Worm (Caenorhabditis elegans) whole organism, early embryonic: ENCODE measurements around the gene bbln-1.

Experiments
- B0310.2 ChIP-seq: sonication (generic microtip); optimal IDR thresholded peaks from 2 replicates; lab custom pipeline; 2016; ENCODE audit warnings: mild to moderate bottlenecking, missing genetic modification characterization, missing compliant biosample characterization
- F13C5.2 ChIP-seq: sonication (generic microtip); optimal IDR thresholded peaks from 2 replicates; lab custom pipeline; 2017; ENCODE audit warnings: mild to moderate bottlenecking, missing genetic modification characterization, inconsistent platforms, missing compliant biosample characterization
- aly-1 ChIP-seq: sonication (generic microtip); optimal IDR thresholded peaks from 2 replicates; lab custom pipeline; 2016; ENCODE audit warnings: missing genetic modification characterization, missing compliant biosample characterization
- ama-1 ChIP-seq: fragments of 150-350 bp; optimal IDR thresholded peaks from 2 replicates; lab custom pipeline; 2014
- ceh-13 ChIP-seq: fragments of 200-800 bp; sonication (Bioruptor generic); optimal IDR thresholded peaks from 2 replicates; lab custom pipeline; 2018; ENCODE audit warnings: mild to moderate bottlenecking, missing genetic modification characterization, missing compliant biosample characterization
- ceh-36 ChIP-seq: sonication (generic microtip); optimal IDR thresholded peaks from 2 replicates; lab custom pipeline; 2016; ENCODE audit warnings: missing genetic modification characterization, inconsistent platforms, missing compliant biosample characterization
- ets-7 ChIP-seq: sonication (generic microtip); optimal IDR thresholded peaks from 2 replicates; lab custom pipeline; 2016; ENCODE audit warnings: missing genotype, missing genetic modification characterization, missing compliant biosample characterization
- flt-1 ChIP-seq: fragments of 200-800 bp; sonication (Bioruptor generic); IDR thresholded peaks from 2 replicates; pipeline ENCODE4 v1.3.6; 2022; ENCODE audit warnings: missing genetic modification characterization, missing compliant biosample characterization
- hmbx-1 ChIP-seq: sonication (generic microtip); optimal IDR thresholded peaks from 2 replicates; lab custom pipeline; 2016; ENCODE audit warnings: mild to moderate bottlenecking, missing genetic modification characterization, missing compliant biosample characterization
- hmg-4 ChIP-seq: fragments of 200-800 bp; sonication (Bioruptor generic); optimal IDR thresholded peaks from 2 replicates; lab custom pipeline; 2018; ENCODE audit warnings: mild to moderate bottlenecking, missing genetic modification characterization, missing compliant biosample characterization
- hnd-1 ChIP-seq: sonication (generic microtip); optimal IDR thresholded peaks from 2 replicates; lab custom pipeline; 2016; ENCODE audit warnings: missing genetic modification characterization, missing compliant biosample characterization
- pes-1 ChIP-seq: fragments of 200-800 bp; sonication (Bioruptor generic); IDR thresholded peaks from 2 replicates; pipeline ENCODE4 v1.3.6; 2022; ENCODE audit warnings: missing genetic modification reagents, missing genetic modification characterization, missing compliant biosample characterization
- scrt-1 ChIP-seq: fragments of 200-800 bp; sonication (Bioruptor generic); IDR thresholded peaks from 2 replicates; pipeline ENCODE4 v1.3.6; 2022; ENCODE audit warnings: missing genetic modification characterization, missing compliant biosample characterization
- sea-1 ChIP-seq: fragments of 200-800 bp; sonication (Bioruptor generic); conservative IDR thresholded peaks from 2 replicates; pipeline ENCODE4 v1.3.6; 2022; ENCODE audit warnings: missing genetic modification characterization, missing compliant biosample characterization
- tbx-11 ChIP-seq: fragments of 200-800 bp; sonication (Bioruptor generic); IDR thresholded peaks from 2 replicates; pipeline ENCODE4 v1.3.6; 2022; ENCODE audit warnings: missing genetic modification characterization, missing compliant biosample characterization
- tbx-37 ChIP-seq: fragments of 200-800 bp; sonication (Bioruptor generic); conservative IDR thresholded peaks from 2 replicates; pipeline ENCODE4 v1.3.6; 2022; ENCODE audit warnings: missing genetic modification reagents, missing genetic modification characterization, missing compliant biosample characterization
- tra-4 ChIP-seq: sonication (generic microtip); optimal IDR thresholded peaks from 2 replicates; lab custom pipeline; 2017; ENCODE audit warnings: missing genetic modification characterization, missing compliant biosample characterization

The bbln-1 gene

ce11 chrX:3110576-3110975, 41.7 kb downstream of the bbln-1 start, which contains the start of gene gpcp-1:
Gene gpcp-1 (minus strand): TSS chrX:3110628.
- TF ChIP-seq aly-1 (tag; lab: Kevin White, UChicago) (no peak), ceh-13 (GFP tag; lab: Kevin White, UChicago) (no peak), tbx-11 (GFP tag; lab: Robert Waterston, UW) (no peak), ceh-36 (no peak), hnd-1 (tag; lab: Kevin White, UChicago) (no peak), tbx-37 (GFP tag; lab: Robert Waterston, UW) (no peak), sea-1 (GFP tag; lab: Robert Waterston, UW) (no peak), F13C5.2 (tag; lab: Kevin White, UChicago) (no peak), hmg-4 (GFP tag; lab: Kevin White, UChicago) (no peak), scrt-1 (GFP tag; lab: Robert Waterston, UW) (no peak), ets-7 (no peak), ama-1 (lab: Kevin White, UChicago) (no peak)

DNA sequence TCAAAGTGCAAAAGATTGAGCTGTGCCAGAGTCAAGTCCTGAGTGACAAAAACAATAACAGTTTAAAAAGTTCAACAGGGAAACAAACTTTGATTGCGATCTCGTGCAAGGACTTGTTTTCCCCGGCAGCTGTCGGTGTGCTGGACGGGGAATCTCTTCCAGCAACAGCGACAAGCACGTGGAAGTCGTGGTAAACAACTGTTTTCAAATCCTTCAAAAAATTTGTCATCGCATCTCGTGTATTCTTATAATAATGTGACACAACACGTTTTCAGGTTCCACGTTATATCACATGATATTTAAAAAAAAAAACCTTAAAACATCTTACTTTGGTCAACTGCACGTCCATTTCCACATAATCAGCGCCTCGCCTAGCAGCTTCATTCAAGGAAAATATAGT, 43.7 kb downstream of the bbln-1 start:
- TF ChIP-seq F13C5.2 (tag; lab: Kevin White, UChicago), result no peak
- no peak for TF ChIP-seq aly-1 (tag; lab: Kevin White, UChicago)
- TF ChIP-seq B0310.2 (tag; lab: Kevin White, UChicago), result no peak
- no peak for TF ChIP-seq ama-1 (lab: Kevin White, UChicago)
- no peak for TF ChIP-seq ceh-36
- no peak for TF ChIP-seq flt-1 (GFP tag; lab: Robert Waterston, UW)
- no peak for TF ChIP-seq tbx-37 (GFP tag; lab: Robert Waterston, UW)
- no peak for TF ChIP-seq hmbx-1
- no peak for TF ChIP-seq hmg-4 (GFP tag; lab: Kevin White, UChicago)
- TF ChIP-seq hnd-1 (tag; lab: Kevin White, UChicago), result no peak
- no peak for TF ChIP-seq ets-7

DNA sequence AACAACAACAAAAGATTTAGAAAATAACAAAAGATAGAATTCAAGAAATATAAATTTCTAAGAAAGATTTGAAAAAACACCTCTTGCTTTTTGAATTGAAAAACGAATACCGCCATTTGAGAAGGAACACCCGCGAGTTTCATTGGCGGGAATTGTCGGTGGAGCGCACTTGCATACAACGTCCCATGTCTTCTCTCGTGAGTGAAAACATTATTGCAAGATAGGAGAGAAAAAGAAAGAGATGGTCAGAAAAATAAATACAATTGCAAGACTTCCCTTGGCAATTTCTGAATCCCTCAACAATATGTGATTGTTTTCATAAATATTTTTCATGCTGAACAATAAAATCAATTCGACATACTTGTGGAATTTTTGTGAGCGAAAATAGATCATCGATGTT, 46.1 kb downstream of the bbln-1 start, which contains the start of gene K10B3.5:
Gene K10B3.5 (minus strand): TSS at position 343 of the 400 bp plus-strand sequence.
- TF ChIP-seq hmg-4 (GFP tag; lab: Kevin White, UChicago) (no peak), F13C5.2 (tag; lab: Kevin White, UChicago) (peak; percentile 30)

DNA sequence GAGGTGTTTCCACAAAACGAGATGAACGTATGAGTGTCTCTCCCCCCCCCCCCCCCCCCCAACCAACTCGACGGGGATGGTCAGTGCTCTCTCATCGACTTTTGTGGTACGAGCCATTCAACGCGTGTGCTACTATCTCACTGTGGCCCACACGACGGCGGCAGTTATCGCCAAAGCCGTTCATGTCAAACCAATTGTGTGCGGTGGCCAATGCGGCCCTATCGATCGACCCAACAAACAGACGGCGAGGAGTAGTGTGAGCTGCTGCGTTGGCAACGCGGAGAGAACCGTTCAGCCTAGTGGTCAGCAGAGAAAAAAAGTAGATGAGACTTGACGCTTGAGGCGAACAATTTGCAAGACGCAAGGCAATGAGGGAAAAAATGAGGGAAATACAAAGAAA, 49.4 kb downstream of the bbln-1 start:
- TF ChIP-seq tbx-11 (GFP tag; lab: Robert Waterston, UW), result peak; percentile 8; the same call in 1 of the 2 replicates
- no peak; the same call in 1 of the 2 replicates for TF ChIP-seq pes-1 (GFP tag; lab: Robert Waterston, UW)
- TF ChIP-seq F13C5.2 (tag; lab: Kevin White, UChicago), result no peak
- no peak for TF ChIP-seq sea-1 (GFP tag; lab: Robert Waterston, UW)
- TF ChIP-seq flt-1 (GFP tag; lab: Robert Waterston, UW), result no peak
- TF ChIP-seq ceh-13 (GFP tag; lab: Kevin White, UChicago), result no peak
- no peak for TF ChIP-seq tra-4 (tag; lab: Kevin White, UChicago)
- TF ChIP-seq ets-7, result no peak
- no peak for TF ChIP-seq ama-1 (lab: Kevin White, UChicago)
- peak; percentile 86 for TF ChIP-seq hmg-4 (GFP tag; lab: Kevin White, UChicago)
- no peak for TF ChIP-seq ceh-36

ce11 chrX:3102165-3102564, 50.1 kb downstream of the bbln-1 start, which contains the start of gene ztf-13:
Gene ztf-13 (minus strand): TSS chrX:3102175.
- TF ChIP-seq tra-4 (tag; lab: Kevin White, UChicago), result no peak
- no peak for TF ChIP-seq hmg-4 (GFP tag; lab: Kevin White, UChicago)
- no peak for TF ChIP-seq ceh-13 (GFP tag; lab: Kevin White, UChicago)
- no peak for TF ChIP-seq tbx-37 (GFP tag; lab: Robert Waterston, UW)
- TF ChIP-seq ama-1 (lab: Kevin White, UChicago), result no peak
- TF ChIP-seq ets-7, result no peak
- TF ChIP-seq aly-1 (tag; lab: Kevin White, UChicago), result no peak
- no peak for TF ChIP-seq ceh-36
- TF ChIP-seq hmbx-1, result no peak
- TF ChIP-seq pes-1 (GFP tag; lab: Robert Waterston, UW), result no peak
- TF ChIP-seq hnd-1 (tag; lab: Kevin White, UChicago), result no peak
- TF ChIP-seq F13C5.2 (tag; lab: Kevin White, UChicago), result no peak

DNA sequence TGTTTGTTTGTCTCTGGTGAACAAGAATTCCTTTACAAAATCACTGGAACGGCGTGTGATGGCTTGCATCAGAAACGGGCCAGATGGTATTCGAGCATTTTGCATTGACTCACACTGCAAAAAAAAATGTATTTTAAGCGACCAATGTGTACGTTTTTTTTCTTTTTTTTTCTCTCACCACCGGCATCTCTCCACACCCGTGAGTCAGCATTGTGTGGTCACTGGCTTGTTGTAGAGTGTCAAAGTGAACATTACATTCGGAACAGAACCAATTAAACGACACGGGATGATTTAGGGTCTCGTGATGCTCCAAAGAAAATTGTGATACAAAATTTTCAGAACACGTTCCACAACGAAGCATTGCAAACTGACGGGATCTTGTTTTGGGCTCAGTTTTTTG, 50.7 kb downstream of the bbln-1 start:
- TF ChIP-seq F13C5.2 (tag; lab: Kevin White, UChicago) (no peak), aly-1 (tag; lab: Kevin White, UChicago) (no peak), ceh-36 (no peak), tra-4 (tag; lab: Kevin White, UChicago) (no peak), hnd-1 (tag; lab: Kevin White, UChicago) (no peak), sea-1 (GFP tag; lab: Robert Waterston, UW) (no peak), tbx-11 (GFP tag; lab: Robert Waterston, UW) (no peak), hmg-4 (GFP tag; lab: Kevin White, UChicago) (no peak), B0310.2 (tag; lab: Kevin White, UChicago) (no peak), flt-1 (GFP tag; lab: Robert Waterston, UW) (no peak), ets-7 (no peak), scrt-1 (GFP tag; lab: Robert Waterston, UW) (no peak), pes-1 (GFP tag; lab: Robert Waterston, UW) (no peak), ama-1 (lab: Kevin White, UChicago) (no peak), tbx-37 (GFP tag; lab: Robert Waterston, UW) (no peak), ceh-13 (GFP tag; lab: Kevin White, UChicago) (no peak), hmbx-1 (no peak)
